Worm (Caenorhabditis elegans): Measurements from ENCODE around the gene C05D9.4.

C05D9.4 gene

DNA sequence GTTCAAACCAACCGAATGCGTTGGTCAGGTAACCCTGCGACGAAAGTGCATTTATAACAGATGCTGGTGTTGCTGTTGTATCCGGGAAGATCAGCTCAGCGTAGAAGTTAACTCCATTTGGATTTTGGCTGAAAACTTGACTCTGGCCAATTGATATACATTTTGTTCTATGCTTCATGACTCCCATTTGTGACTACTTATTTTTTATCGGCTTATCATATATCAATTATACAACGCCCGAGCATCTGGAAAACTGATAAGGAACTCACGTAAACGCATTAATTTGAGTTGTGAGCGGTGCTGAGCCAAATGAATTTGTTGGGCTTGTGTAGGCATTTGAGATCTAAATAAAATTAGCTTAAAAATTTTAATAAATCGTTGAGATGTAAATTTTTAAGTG, 39.5 kb downstream of the C05D9.4 start:
- TF ChIP-seq aly-1 (tag; optimal IDR thresholded peaks at IDR 0.05) (no peak), ets-7 (tag; optimal IDR thresholded peaks at IDR 0.05) (no peak), hmbx-1 (tag; optimal IDR thresholded peaks at IDR 0.05) (no peak), F13C5.2 (tag; optimal IDR thresholded peaks at IDR 0.05) (no peak), pes-1 (GFP tag; IDR thresholded peaks at IDR 0.05) (no peak), B0310.2 (tag; optimal IDR thresholded peaks at IDR 0.05) (no peak), tra-4 (tag; optimal IDR thresholded peaks at IDR 0.05) (no peak), ceh-13 (GFP tag; optimal IDR thresholded peaks at IDR 0.05) (no peak), hmg-4 (GFP tag; optimal IDR thresholded peaks at IDR 0.05) (no peak)

- TF ChIP-seq scrt-1 (GFP tag; IDR thresholded peaks at IDR 0.05) (no peak), hnd-1 (tag; optimal IDR thresholded peaks at IDR 0.05) (no peak), hmbx-1 (tag; optimal IDR thresholded peaks at IDR 0.05) (no peak), ets-7 (tag; optimal IDR thresholded peaks at IDR 0.05) (no peak), B0310.2 (tag; optimal IDR thresholded peaks at IDR 0.05) (no peak)
These were observed 40.6 kb downstream of the C05D9.4 start, which contains the start of the genes R193.2 and R193.6 for ce11 chrX:1148438-1148837. Gene R193.2 (minus strand): TSS chrX:1148585. Gene R193.6 (plus strand): TSS chrX:1148787.

ce11 chrX:1154648-1155047, 46.8 kb downstream of the C05D9.4 start, which contains the start of gene R193.1:
Gene R193.1 (plus strand): TSS chrX:1154948.
- no peak for TF ChIP-seq hmg-4 (GFP tag; optimal IDR thresholded peaks at IDR 0.05)
- TF ChIP-seq pes-1 (GFP tag; IDR thresholded peaks at IDR 0.05), result no peak
- no peak for TF ChIP-seq ceh-13 (GFP tag; optimal IDR thresholded peaks at IDR 0.05)
- no peak for TF ChIP-seq tbx-37 (GFP tag; conservative IDR thresholded peaks at IDR 0.05)
- no peak for TF ChIP-seq hmbx-1 (tag; optimal IDR thresholded peaks at IDR 0.05)
- no peak for TF ChIP-seq F13C5.2 (tag; optimal IDR thresholded peaks at IDR 0.05)
- no peak for TF ChIP-seq ets-7 (tag; optimal IDR thresholded peaks at IDR 0.05)
- no peak for TF ChIP-seq scrt-1 (GFP tag; IDR thresholded peaks at IDR 0.05)
- no peak for TF ChIP-seq tbx-11 (GFP tag; IDR thresholded peaks at IDR 0.05)
- TF ChIP-seq ceh-36 (tag; optimal IDR thresholded peaks at IDR 0.05), result no peak
- TF ChIP-seq ama-1 (optimal IDR thresholded peaks at IDR 0.05), result no peak
- TF ChIP-seq hnd-1 (tag; optimal IDR thresholded peaks at IDR 0.05), result no peak
- TF ChIP-seq aly-1 (tag; optimal IDR thresholded peaks at IDR 0.05), result no peak
- TF ChIP-seq sea-1 (GFP tag; conservative IDR thresholded peaks at IDR 0.05), result no peak
